Fruit fly (Drosophila melanogaster) Kc167 (cell line): ENCODE measurements around the gene CG14147.

Experiments
- Sin3A ChIP-seq: fragments of >200 bp; optimal IDR thresholded peaks from 2 replicates; lab custom pipeline; 2018; ENCODE audit warnings: missing external identifiers
- h ChIP-seq: fragments of >200 bp; optimal IDR thresholded peaks from 3 replicates; lab custom pipeline; 2018; ENCODE audit warnings: missing external identifiers
- psq ChIP-seq: fragments of >200 bp; optimal IDR thresholded peaks from 2 replicates; lab custom pipeline; 2017; ENCODE audit warnings: missing external identifiers
- ttk ChIP-seq: sonication (Bioruptor generic); optimal IDR thresholded peaks from 2 replicates; lab custom pipeline; 2017; ENCODE audit warnings: missing external identifiers

- TF ChIP-seq ttk (no peak), psq (lab: Kevin White, UChicago) (no peak), h (lab: Kevin White, UChicago) (no peak), Sin3A (lab: Kevin White, UChicago) (no peak)
Observed at dm6 chr3L:10968656-10969055, 3.8 kb upstream of the CG14147 start.
